Fruit fly (Drosophila melanogaster): ENCODE results near the gene lsn.

lsn gene

dm6 chr3R:21888696-21889602, 24.0 kb downstream of the lsn start, which contains the start of gene CG43844 (continued):
- TF ChIP-seq D (optimal IDR thresholded peaks at IDR 0.05) (no peak), D (GFP tag; optimal IDR thresholded peaks at IDR 0.05) (no peak), peb (GFP tag; IDR thresholded peaks at IDR 0.05) (no peak), Rfx (GFP tag; IDR thresholded peaks at IDR 0.05) (peak; percentile 24; the same call in 1 of the 2 replicates), lmd (GFP tag; IDR thresholded peaks at IDR 0.05) (no peak), CG9609 (GFP tag; optimal IDR thresholded peaks at IDR 0.05) (no peak), Bdp1 (GFP tag; optimal IDR thresholded peaks at IDR 0.05) (no peak), unpg (GFP tag; optimal IDR thresholded peaks at IDR 0.05) (no peak), CG8944 (GFP tag; optimal IDR thresholded peaks at IDR 0.05) (no peak), CG33557 (GFP tag; optimal IDR thresholded peaks at IDR 0.05) (no peak), CG6791 (GFP tag; IDR thresholded peaks at IDR 0.05; ENCODE audit: partially characterized antibody) (peak; percentile 70; the same call in 2 of the 3 replicates), Gsc (GFP tag; IDR thresholded peaks at IDR 0.05) (no peak), ara (GFP tag; IDR thresholded peaks at IDR 0.05) (0 out of 2 replicates have a peak, but pooled peaks have one; percentile 33), grau (tag; optimal IDR thresholded peaks at IDR 0.05) (peak; percentile 50), Hr78 (GFP tag; optimal IDR thresholded peaks at IDR 0.05) (peak in 1 of 2 experiments; percentile 65), Tbp (GFP tag; optimal IDR thresholded peaks at IDR 0.05) (no peak), CG13123 (GFP tag; optimal IDR thresholded peaks at IDR 0.05) (no peak), GATAe (GFP tag; conservative IDR thresholded peaks at IDR 0.05) (no peak), CG15073 (GFP tag; optimal IDR thresholded peaks at IDR 0.05) (no peak), wdn (GFP tag; IDR thresholded peaks at IDR 0.05) (no peak), CG15601 (tag; optimal IDR thresholded peaks at IDR 0.05) (peak; percentile 88), CG17612 (GFP tag; IDR thresholded peaks at IDR 0.05) (no peak), bowl (GFP tag; IDR thresholded peaks at IDR 0.05) (no peak), CG1529 (GFP tag; optimal IDR thresholded peaks at IDR 0.05) (no peak), dpn (GFP tag; optimal IDR thresholded peaks at IDR 0.05) (no peak), vvl (GFP tag; IDR thresholded peaks at IDR 0.05) (peak; percentile 62; the same call in 1 of the 2 replicates), sens-2 (GFP tag; IDR thresholded peaks at IDR 0.05) (no peak), Doc3 (GFP tag; IDR thresholded peaks at IDR 0.05; ENCODE audit: partially characterized antibody) (no peak), nau (GFP tag; optimal IDR thresholded peaks at IDR 0.05) (no peak), CG10462 (GFP tag; optimal IDR thresholded peaks at IDR 0.05) (no peak), CTCF (GFP tag; optimal IDR thresholded peaks at IDR 0.05) (peak; percentile 84), B-H1 (GFP tag; IDR thresholded peaks at IDR 0.05) (no peak), Hand (GFP tag; optimal IDR thresholded peaks at IDR 0.05) (no peak), CG7556 (GFP tag; optimal IDR thresholded peaks at IDR 0.05) (no peak), HmgZ (tag; optimal IDR thresholded peaks at IDR 0.05) (peak; percentile 43), odd (GFP tag; optimal IDR thresholded peaks at IDR 0.05) (no peak), zfh2 (GFP tag; optimal IDR thresholded peaks at IDR 0.05) (no peak), CG13775 (GFP tag; optimal IDR thresholded peaks at IDR 0.05) (no peak), sna (GFP tag; IDR thresholded peaks at IDR 0.05; ENCODE audit: partially characterized antibody) (no peak; the same call in 1 of the 2 replicates), CG30020 (tag; optimal IDR thresholded peaks at IDR 0.05) (no peak), CG9817 (tag; optimal IDR thresholded peaks at IDR 0.05) (no peak), CG11247 (GFP tag; IDR thresholded peaks at IDR 0.05) (no peak), stwl (tag; optimal IDR thresholded peaks at IDR 0.05) (peak; percentile 76), HLH4C (GFP tag; IDR thresholded peaks at IDR 0.05; ENCODE audit: partially characterized antibody) (peak; percentile 54; the same call in 2 of the 3 replicates), Hr51 (GFP tag; optimal IDR thresholded peaks at IDR 0.05) (no peak), cwo (GFP tag; optimal IDR thresholded peaks at IDR 0.05) (no peak), prd (optimal IDR thresholded peaks at IDR 0.05) (no peak), prd (GFP tag; IDR thresholded peaks at IDR 0.05) (no peak), pho (GFP tag; optimal IDR thresholded peaks at IDR 0.05) (no peak), CG32772 (GFP tag; IDR thresholded peaks at IDR 0.05) (no peak)
